Worm (Caenorhabditis elegans): Measurements from ENCODE around the gene pdr-1.

Gene pdr-1

ce11 chrIII:13766704-13767323 lies 4.5 kb upstream of the pdr-1 start:
- no peak for TF ChIP-seq swsn-7 (tag; optimal IDR thresholded peaks at IDR 0.05)
- TF ChIP-seq xbp-1 (tag; optimal IDR thresholded peaks at IDR 0.05) = no peak
- TF ChIP-seq nhr-84 (tag; optimal IDR thresholded peaks at IDR 0.05) = no peak
- TF ChIP-seq unc-30 (tag; optimal IDR thresholded peaks at IDR 0.05) = no peak
- TF ChIP-seq lin-13 (GFP tag; optimal IDR thresholded peaks at IDR 0.05) = peak; percentile 39
- TF ChIP-seq nhr-76 (tag; optimal IDR thresholded peaks at IDR 0.05) = no peak
- no peak for TF ChIP-seq lin-39 (tag; optimal IDR thresholded peaks at IDR 0.05)
- no peak for TF ChIP-seq egl-13 (tag; optimal IDR thresholded peaks at IDR 0.05)
- no peak for TF ChIP-seq skn-1 (tag; optimal IDR thresholded peaks at IDR 0.05)
- peak; percentile 38 for TF ChIP-seq nhr-85 (tag)
- TF ChIP-seq rnt-1 (tag; optimal IDR thresholded peaks at IDR 0.05) = peak; percentile 13
- TF ChIP-seq nhr-28 (tag; optimal IDR thresholded peaks at IDR 0.05) = no peak
- TF ChIP-seq fkh-10 (GFP tag; optimal IDR thresholded peaks at IDR 0.05) = no peak
- no peak for TF ChIP-seq hlh-4 (tag; optimal IDR thresholded peaks at IDR 0.05)
- no peak for TF ChIP-seq ztf-11 (tag; optimal IDR thresholded peaks at IDR 0.05)
- TF ChIP-seq lir-3 (tag; optimal IDR thresholded peaks at IDR 0.05; ENCODE audit: poor library complexity) = no peak
- TF ChIP-seq fos-1 (tag; optimal IDR thresholded peaks at IDR 0.05) = no peak
- no peak for TF ChIP-seq sptf-1 (tag; optimal IDR thresholded peaks at IDR 0.05)
- TF ChIP-seq dsc-1 (tag; optimal IDR thresholded peaks at IDR 0.05) = no peak
- no peak for TF ChIP-seq unc-98 (GFP tag; IDR thresholded peaks at IDR 0.05)
- peak; percentile 44 for TF ChIP-seq nhr-71 (tag; optimal IDR thresholded peaks at IDR 0.05)
- TF ChIP-seq mdl-1 (tag; optimal IDR thresholded peaks at IDR 0.05) = peak in 1 of 2 experiments; percentile 30
- no peak for TF ChIP-seq unc-86 (tag; optimal IDR thresholded peaks at IDR 0.05)
- TF ChIP-seq nhr-237 (tag; optimal IDR thresholded peaks at IDR 0.05) = no peak
- no peak for TF ChIP-seq C34B4.2 (tag; optimal IDR thresholded peaks at IDR 0.05)
- TF ChIP-seq nhr-77 (tag; optimal IDR thresholded peaks at IDR 0.05) = no peak
- TF ChIP-seq nhr-11 (tag; optimal IDR thresholded peaks at IDR 0.05) = no peak
- TF ChIP-seq mep-1 (tag; optimal IDR thresholded peaks at IDR 0.05) = no peak
- TF ChIP-seq ama-1 (optimal IDR thresholded peaks at IDR 0.05) = no peak
- TF ChIP-seq tbx-2 (tag; optimal IDR thresholded peaks at IDR 0.05) = no peak
- no peak for TF ChIP-seq aly-2 (tag; optimal IDR thresholded peaks at IDR 0.05)
- TF ChIP-seq dpl-1 (GFP tag; optimal IDR thresholded peaks at IDR 0.05) = peak in 1 of 3 experiments; percentile 14
- TF ChIP-seq ceh-63 (GFP tag; optimal IDR thresholded peaks at IDR 0.05) = no peak
- no peak for TF ChIP-seq vab-15 (tag; optimal IDR thresholded peaks at IDR 0.05)
- TF ChIP-seq C16A3.4 (tag; optimal IDR thresholded peaks at IDR 0.05) = no peak
- peak; percentile 44 for TF ChIP-seq nhr-20 (tag; optimal IDR thresholded peaks at IDR 0.05)
- TF ChIP-seq pqm-1 (tag; optimal IDR thresholded peaks at IDR 0.05) = no peak
- TF ChIP-seq egl-27 (tag; optimal IDR thresholded peaks at IDR 0.05) = no peak
- no peak for TF ChIP-seq ceh-82 (tag; optimal IDR thresholded peaks at IDR 0.05)
- peak; percentile 20 for TF ChIP-seq snu-23 (GFP tag; optimal IDR thresholded peaks at IDR 0.05)
- TF ChIP-seq irx-1 (tag; optimal IDR thresholded peaks at IDR 0.05) = no peak
- no peak for TF ChIP-seq tlp-1 (tag; optimal IDR thresholded peaks at IDR 0.05)
- TF ChIP-seq efl-1 (optimal IDR thresholded peaks at IDR 0.05) = peak in 1 of 2 experiments; percentile 8
- peak in 1 of 2 experiments; percentile 92 for TF ChIP-seq efl-1 (GFP tag; optimal IDR thresholded peaks at IDR 0.05 in 1 of 2)
- TF ChIP-seq lin-35 (GFP tag; optimal IDR thresholded peaks at IDR 0.05) = peak in 1 of 2 experiments; percentile 60
- no peak for TF ChIP-seq nhr-19 (GFP tag; conservative IDR thresholded peaks at IDR 0.05)
- TF ChIP-seq Y116A8C.19 (tag; optimal IDR thresholded peaks at IDR 0.05; ENCODE audit: borderline replicate concordance) = no peak
- no peak for TF ChIP-seq lin-15B (tag; optimal IDR thresholded peaks at IDR 0.05)
- no peak for TF ChIP-seq aha-1 (tag; optimal IDR thresholded peaks at IDR 0.05)
- TF ChIP-seq C04F5.9 (tag; optimal IDR thresholded peaks at IDR 0.05) = no peak
- TF ChIP-seq fkh-4 (tag; optimal IDR thresholded peaks at IDR 0.05; ENCODE audit: borderline replicate concordance) = no peak
- no peak for TF ChIP-seq sup-37 (GFP tag; optimal IDR thresholded peaks at IDR 0.05)
- TF ChIP-seq pax-3 (tag; optimal IDR thresholded peaks at IDR 0.05) = no peak
- no peak for TF ChIP-seq jun-1 (tag; optimal IDR thresholded peaks at IDR 0.05)

Measured in whole organism, L1 larva.